Fruit fly (Drosophila melanogaster): ENCODE measurements around the gene CG12213.

Gene CG12213

DNA sequence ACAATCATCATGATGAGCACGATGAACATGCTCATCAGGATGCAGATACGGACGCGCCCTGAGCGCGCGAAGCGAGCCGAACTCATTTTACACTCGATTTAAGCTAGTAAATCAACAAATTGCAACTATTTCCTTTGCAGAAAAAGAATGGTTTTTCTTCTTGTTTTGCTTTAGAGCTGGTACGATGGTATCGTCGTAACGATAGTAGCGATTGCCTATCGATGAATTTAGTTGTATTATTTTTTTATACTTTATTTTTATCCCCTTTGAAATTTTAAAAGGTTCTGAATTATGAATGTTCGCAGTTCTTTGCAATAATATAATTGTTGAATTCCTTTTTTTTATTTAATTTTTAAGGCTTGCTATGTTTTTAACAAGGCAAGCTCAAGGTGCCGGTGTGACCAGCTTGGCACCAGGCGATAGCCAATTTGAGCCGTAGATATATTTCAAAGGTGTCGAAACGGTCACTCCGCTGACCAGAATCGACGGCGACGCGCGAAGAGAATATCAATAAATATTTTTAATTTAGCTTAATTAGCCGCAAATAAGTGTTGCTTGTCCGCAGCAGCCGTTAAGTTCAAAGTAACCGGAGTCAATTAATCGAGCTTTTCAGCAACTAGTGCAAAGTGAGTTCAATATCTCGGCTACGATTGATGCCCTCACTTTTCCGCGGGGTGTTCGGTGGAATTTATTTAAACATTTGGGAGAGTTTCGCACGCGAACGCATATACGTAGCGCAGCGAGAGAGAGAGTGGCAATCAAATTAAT, at the start of gene CG12213, which contains the start of gene GC1:
Gene CG12213, minus strand, starts transcription at position 430 of the 768 bp plus-strand sequence.
Gene GC1, plus strand, starts transcription at position 447 of the 768 bp plus-strand sequence.
- TF ChIP-seq CrebA (GFP tag; optimal IDR thresholded peaks at IDR 0.05; ENCODE audit: borderline replicate concordance) (no peak), rgr (GFP tag; optimal IDR thresholded peaks at IDR 0.05) (peak; percentile 3), Mio (GFP tag; optimal IDR thresholded peaks at IDR 0.05) (no peak), ey (GFP tag; optimal IDR thresholded peaks at IDR 0.05) (no peak), OdsH (GFP tag; optimal IDR thresholded peaks at IDR 0.05) (peak; percentile 17), Hr83 (GFP tag; optimal IDR thresholded peaks at IDR 0.05; ENCODE audit: poor library complexity, severe bottlenecking) (peak; percentile 1), Dfd (GFP tag; optimal IDR thresholded peaks at IDR 0.05) (no peak), h (GFP tag; optimal IDR thresholded peaks at IDR 0.05) (peak; percentile 57), psq (GFP tag; optimal IDR thresholded peaks at IDR 0.05) (peak; percentile 21), brk (GFP tag; optimal IDR thresholded peaks at IDR 0.05) (no peak), Hnf4 (GFP tag; optimal IDR thresholded peaks at IDR 0.05) (peak; percentile 44), pan (optimal IDR thresholded peaks at IDR 0.05) (no peak), Dif (GFP tag; optimal IDR thresholded peaks at IDR 0.05; ENCODE audit: partially characterized antibody) (no peak), Abd-B (GFP tag; optimal IDR thresholded peaks at IDR 0.05) (no peak), CG9705 (GFP tag; optimal IDR thresholded peaks at IDR 0.05) (no peak), jim (GFP tag; optimal IDR thresholded peaks at IDR 0.05) (peak; percentile 6), Rel (GFP tag; optimal IDR thresholded peaks at IDR 0.05) (no peak), Rel (tag; optimal IDR thresholded peaks at IDR 0.05) (peak; percentile 21), CG32264 (GFP tag; optimal IDR thresholded peaks at IDR 0.05) (peak; percentile 1), Hr78 (GFP tag; optimal IDR thresholded peaks at IDR 0.05) (no peak), dl (GFP tag; optimal IDR thresholded peaks at IDR 0.05; ENCODE audit: insufficient read depth in 1 of 2, partially characterized antibody in 2 of 2) (no peak), usp (GFP tag; optimal IDR thresholded peaks at IDR 0.05) (no peak), br (GFP tag; optimal IDR thresholded peaks at IDR 0.05) (no peak), N (GFP tag; optimal IDR thresholded peaks at IDR 0.05) (no peak), Sp1 (GFP tag; optimal IDR thresholded peaks at IDR 0.05) (peak; percentile 49), dsf (GFP tag; optimal IDR thresholded peaks at IDR 0.05; ENCODE audit: borderline replicate concordance) (peak; percentile 53), lola (GFP tag; optimal IDR thresholded peaks at IDR 0.05) (no peak), sage (GFP tag; optimal IDR thresholded peaks at IDR 0.05) (no peak), foxo (GFP tag; optimal IDR thresholded peaks at IDR 0.05) (peak in 1 of 2 experiments; percentile 23), Myc (optimal IDR thresholded peaks at IDR 0.05) (no peak), sv (GFP tag; optimal IDR thresholded peaks at IDR 0.05) (no peak), Jra (GFP tag; optimal IDR thresholded peaks at IDR 0.05) (peak; percentile 43), woc (GFP tag; optimal IDR thresholded peaks at IDR 0.05) (peak; percentile 63), HLH106 (tag; optimal IDR thresholded peaks at IDR 0.05) (peak; percentile 38), dmrt93B (GFP tag; optimal IDR thresholded peaks at IDR 0.05) (no peak), Vsx2 (GFP tag; optimal IDR thresholded peaks at IDR 0.05; ENCODE audit: partially characterized antibody) (peak; percentile 97), fru (GFP tag; optimal IDR thresholded peaks at IDR 0.05) (peak; percentile 50), tai (GFP tag; optimal IDR thresholded peaks at IDR 0.05) (no peak), GATAd (GFP tag; optimal IDR thresholded peaks at IDR 0.05) (no peak)

dm6 chr3R:12016828-12017280, 49.4 kb upstream of the CG12213 start, which contains the start of the genes DCAF12 and Spt3:
DCAF12 (minus strand) TSS chr3R:12017031.
Spt3 (plus strand) TSS chr3R:12017156.
- peak; percentile 52 for TF ChIP-seq psq (GFP tag; optimal IDR thresholded peaks at IDR 0.05)
- peak; percentile 13 for TF ChIP-seq CG9705 (GFP tag; optimal IDR thresholded peaks at IDR 0.05)
- TF ChIP-seq HLH106 (tag; optimal IDR thresholded peaks at IDR 0.05), result peak; percentile 74
- peak; percentile 83 for TF ChIP-seq woc (GFP tag; optimal IDR thresholded peaks at IDR 0.05)
- no peak for TF ChIP-seq lola (GFP tag; optimal IDR thresholded peaks at IDR 0.05)
- peak; percentile 50 for TF ChIP-seq dmrt93B (GFP tag; optimal IDR thresholded peaks at IDR 0.05)
- TF ChIP-seq CG32264 (GFP tag; optimal IDR thresholded peaks at IDR 0.05), result peak; percentile 17
- TF ChIP-seq Myc (optimal IDR thresholded peaks at IDR 0.05), result peak; percentile 3
- no peak for TF ChIP-seq Rel (GFP tag; optimal IDR thresholded peaks at IDR 0.05)
- TF ChIP-seq Rel (tag; optimal IDR thresholded peaks at IDR 0.05), result no peak
